Worm (Caenorhabditis elegans) whole organism, L4 larva: ENCODE measurements around the gene yju-2.

Experiments
- F10B5.3 ChIP-seq: sonication (generic microtip); optimal IDR thresholded peaks from 2 replicates; lab custom pipeline; 2016; ENCODE audit warnings: mild to moderate bottlenecking, missing genetic modification characterization, missing compliant biosample characterization
- F44E2.7 ChIP-seq: fragments of 200-800 bp; sonication (Bioruptor generic); IDR thresholded peaks from 2 replicates; pipeline ENCODE4 v2.1.2; 2022; ENCODE audit warnings: missing genetic modification characterization, missing compliant biosample characterization
- R02D3.7 ChIP-seq: fragments of 150-350 bp; sonication (generic microtip); optimal IDR thresholded peaks from 3 replicates; lab custom pipeline; 2014; ENCODE audit warnings: missing biosample characterization, missing genetic modification characterization
- T20F7.1 ChIP-seq: fragments of 200-800 bp; sonication (Bioruptor generic); optimal IDR thresholded peaks from 2 replicates; lab custom pipeline; 2018; ENCODE audit warnings: mild to moderate bottlenecking, missing genetic modification characterization, missing compliant biosample characterization
- aha-1 ChIP-seq: fragments of 150-350 bp; peaks from one replicate; lab custom pipeline; 2014; ENCODE audit warnings: missing biosample characterization, missing genetic modification characterization
- ama-1 ChIP-seq: fragments of 150-350 bp; optimal IDR thresholded peaks from 2 replicates; lab custom pipeline; 2014; ENCODE audit warnings: inconsistent platforms, mixed read lengths
- arid-1 ChIP-seq: fragments of 200-800 bp; sonication (Bioruptor generic); conservative IDR thresholded peaks from 2 replicates; pipeline ENCODE4 v1.3.6; 2022; ENCODE audit warnings: missing genetic modification reagents, missing genetic modification characterization, missing compliant biosample characterization
- attf-4 ChIP-seq: sonication (generic microtip); optimal IDR thresholded peaks from 3 replicates; lab custom pipeline; 2017; ENCODE audit warnings: missing biosample characterization, missing genetic modification characterization
- ceh-20 ChIP-seq: fragments of 200-800 bp; sonication (Bioruptor generic); IDR thresholded peaks from 2 replicates; pipeline ENCODE4 v1.3.6; 2022; ENCODE audit warnings: missing genetic modification reagents, missing genetic modification characterization, missing compliant biosample characterization
- ceh-44 ChIP-seq: fragments of 200-800 bp; sonication (Bioruptor generic); IDR thresholded peaks from 2 replicates; pipeline ENCODE4 v1.3.6; 2022; ENCODE audit warnings: missing genetic modification reagents, missing genetic modification characterization, missing compliant biosample characterization
- ceh-62 ChIP-seq: sonication (generic microtip); optimal IDR thresholded peaks from 2 replicates; lab custom pipeline; 2017; ENCODE audit warnings: missing biosample characterization, missing genetic modification characterization
- ces-1 ChIP-seq: fragments of 150-350 bp; sonication (generic microtip); optimal IDR thresholded peaks from 4 replicates; lab custom pipeline; 2014; ENCODE audit warnings: missing biosample characterization, missing genetic modification reagents, missing genetic modification characterization
- dmd-6 ChIP-seq: fragments of 200-800 bp; sonication (Bioruptor generic); IDR thresholded peaks from 2 replicates; pipeline ENCODE4 v1.3.6; 2022; ENCODE audit warnings: missing genetic modification reagents, missing genetic modification characterization, missing compliant biosample characterization
- dmd-9 ChIP-seq: fragments of 200-800 bp; sonication (Bioruptor generic); IDR thresholded peaks from 2 replicates; pipeline ENCODE4 v1.3.6; 2022; ENCODE audit warnings: missing genetic modification reagents, missing genetic modification characterization, missing compliant biosample characterization
- dpl-1 ChIP-seq: fragments of 150-350 bp; optimal IDR thresholded peaks from 2 replicates; lab custom pipeline; 2014; ENCODE audit warnings: missing biosample characterization, missing genetic modification reagents, missing genetic modification characterization
- dve-1 ChIP-seq: sonication (generic microtip); optimal IDR thresholded peaks from 2 replicates; lab custom pipeline; 2017; ENCODE audit warnings: antibody characterized with exemption, mild to moderate bottlenecking, missing genetic modification characterization, missing compliant biosample characterization; ENCODE audit not compliant: insufficient read depth
- egl-43 ChIP-seq: fragments of 200-800 bp; sonication (Bioruptor generic); IDR thresholded peaks from 2 replicates; pipeline ENCODE4 v1.3.6; 2022; ENCODE audit warnings: missing genetic modification reagents, missing genetic modification characterization, missing compliant biosample characterization
- fkh-10 ChIP-seq: fragments of 150-350 bp; optimal IDR thresholded peaks from 2 replicates; lab custom pipeline; 2014; ENCODE audit warnings: missing biosample characterization, missing genetic modification reagents, missing genetic modification characterization
- hlh-11 ChIP-seq: fragments of 200-800 bp; sonication (Bioruptor generic); optimal IDR thresholded peaks from 2 replicates; lab custom pipeline; 2018; ENCODE audit warnings: mild to moderate bottlenecking, missing genetic modification characterization, missing compliant biosample characterization
- jun-1 ChIP-seq: fragments of 150-350 bp; optimal IDR thresholded peaks from 2 replicates; lab custom pipeline; 2014; ENCODE audit warnings: missing biosample characterization, missing genetic modification reagents, missing genetic modification characterization
- lim-7 ChIP-seq: fragments of 200-800 bp; sonication (Bioruptor generic); IDR thresholded peaks from 2 replicates; pipeline ENCODE4 v1.3.6; 2022; ENCODE audit warnings: missing genetic modification characterization, missing compliant biosample characterization
- lin-1 ChIP-seq: fragments of 200-800 bp; sonication (Bioruptor generic); IDR thresholded peaks from 2 replicates; pipeline ENCODE4 v1.3.6; 2022; ENCODE audit warnings: missing genetic modification reagents, missing genetic modification characterization, missing compliant biosample characterization
- lin-15B ChIP-seq: fragments of 150-350 bp; sonication (generic microtip); optimal IDR thresholded peaks from 3 replicates; lab custom pipeline; 2014; ENCODE audit warnings: missing biosample characterization, missing genetic modification characterization
- lin-29 ChIP-seq: fragments of 200-800 bp; sonication (Bioruptor generic); IDR thresholded peaks from 2 replicates; pipeline ENCODE4 v1.3.6; 2022; ENCODE audit warnings: missing genetic modification reagents, missing genetic modification characterization, missing compliant biosample characterization
- mdl-1 ChIP-seq, 2 experiments: fragments of 150-350 bp in 1 of 2; sonication (generic microtip) in 1 of 2; optimal IDR thresholded peaks; 2 replicates each; lab custom pipeline; 2014 to 2017; ENCODE audit warnings: missing biosample characterization in 2 of 2, missing genetic modification characterization in 2 of 2
- mep-1 ChIP-seq: fragments of 150-350 bp; sonication (generic microtip); optimal IDR thresholded peaks from 3 replicates; lab custom pipeline; 2014; ENCODE audit warnings: missing biosample characterization, missing genetic modification characterization
- mes-2 ChIP-seq: sonication (generic microtip); optimal IDR thresholded peaks from 2 replicates; lab custom pipeline; 2016; ENCODE audit warnings: missing genotype, mild to moderate bottlenecking, missing genetic modification characterization, missing compliant biosample characterization; ENCODE audit not compliant: poor library complexity, severe bottlenecking
- nhr-10 ChIP-seq: fragments of 150-350 bp; optimal IDR thresholded peaks from 2 replicates; lab custom pipeline; 2014; ENCODE audit warnings: missing biosample characterization, missing genetic modification characterization
- nhr-25 ChIP-seq: sonication (generic microtip); optimal IDR thresholded peaks from 2 replicates; lab custom pipeline; 2017; ENCODE audit warnings: missing genetic modification characterization, mild to moderate bottlenecking, missing compliant biosample characterization, antibody characterized with exemption, moderate library complexity, borderline replicate concordance; ENCODE audit not compliant: insufficient read depth
- nhr-28 ChIP-seq: fragments of 150-350 bp; optimal IDR thresholded peaks from 2 replicates; lab custom pipeline; 2014; ENCODE audit warnings: missing biosample characterization, missing genetic modification characterization
- nhr-41 ChIP-seq: fragments of 200-800 bp; sonication (Bioruptor generic); IDR thresholded peaks from 2 replicates; pipeline ENCODE4 v1.3.6; 2022; ENCODE audit warnings: missing genetic modification reagents, missing genetic modification characterization, missing compliant biosample characterization
- nhr-42 ChIP-seq: fragments of 200-800 bp; sonication (Bioruptor generic); IDR thresholded peaks from 2 replicates; pipeline ENCODE4 v1.3.6; 2022; ENCODE audit warnings: missing genetic modification characterization, missing compliant biosample characterization
- nhr-6 ChIP-seq: fragments of 150-350 bp; optimal IDR thresholded peaks from 2 replicates; lab custom pipeline; 2014; ENCODE audit warnings: missing biosample characterization, missing genetic modification characterization
- php-3 ChIP-seq: fragments of 200-800 bp; sonication (Bioruptor generic); IDR thresholded peaks from 2 replicates; pipeline ENCODE4 v1.3.6; 2022; ENCODE audit warnings: missing genetic modification reagents, missing genetic modification characterization, missing compliant biosample characterization
- pqm-1 ChIP-seq: sonication (generic microtip); optimal IDR thresholded peaks from 2 replicates; lab custom pipeline; 2017; ENCODE audit warnings: missing biosample characterization, missing genetic modification characterization
- rbr-2 ChIP-seq: sonication (generic microtip); optimal IDR thresholded peaks from 2 replicates; lab custom pipeline; 2016; ENCODE audit warnings: missing genotype, missing genetic modification characterization, missing compliant biosample characterization
- saeg-2 ChIP-seq: fragments of 200-800 bp; sonication (Bioruptor generic); IDR thresholded peaks from 2 replicates; pipeline ENCODE4 v1.3.6; 2022; ENCODE audit warnings: missing genetic modification reagents, missing genetic modification characterization, missing compliant biosample characterization
- sdz-12 ChIP-seq: fragments of 200-800 bp; sonication (Bioruptor generic); optimal IDR thresholded peaks from 2 replicates; lab custom pipeline; 2018; ENCODE audit warnings: mild to moderate bottlenecking, missing genetic modification characterization, missing compliant biosample characterization
- set-16 ChIP-seq: fragments of 200-800 bp; sonication (Bioruptor generic); IDR thresholded peaks from 2 replicates; pipeline ENCODE4 v1.3.6; 2022; ENCODE audit warnings: missing genetic modification reagents, missing genetic modification characterization, missing compliant biosample characterization
- snpc-1.2 ChIP-seq: fragments of 200-800 bp; sonication (Bioruptor generic); IDR thresholded peaks from 2 replicates; pipeline ENCODE4 v1.3.6; 2022; ENCODE audit warnings: missing genetic modification reagents, missing genetic modification characterization, missing compliant biosample characterization
- snpc-4 ChIP-seq: fragments of 150-350 bp; optimal IDR thresholded peaks from 2 replicates; lab custom pipeline; 2014; ENCODE audit warnings: missing biosample characterization, missing genetic modification characterization
- tag-97 ChIP-seq: fragments of 200-800 bp; sonication (Bioruptor generic); IDR thresholded peaks from 2 replicates; pipeline ENCODE4 v1.3.6; 2022; ENCODE audit warnings: missing genetic modification characterization, missing compliant biosample characterization
- unc-130 ChIP-seq: sonication (generic microtip); optimal IDR thresholded peaks from 2 replicates; lab custom pipeline; 2016; ENCODE audit warnings: missing genetic modification reagents, missing genetic modification characterization, missing compliant biosample characterization
- unc-62 ChIP-seq, 3 experiments: fragments of 150-350 bp in 1 of 3; sonication (generic microtip); optimal IDR thresholded peaks in 2 of 3; peaks in 1 of 3; 1 replicate in 1 of 3; 2 replicates in 2 of 3; lab custom pipeline; 2014 to 2017; ENCODE audit warnings: missing biosample characterization in 3 of 3, missing genetic modification characterization in 3 of 3, missing genetic modification reagents in 3 of 3, missing genotype in 1 of 3
- vab-7 ChIP-seq: fragments of 200-800 bp; sonication (Bioruptor generic); IDR thresholded peaks from 2 replicates; pipeline ENCODE4 v1.3.6; 2022; ENCODE audit warnings: missing genetic modification reagents, missing genetic modification characterization, missing compliant biosample characterization
- zfp-2 ChIP-seq: sonication (generic microtip); optimal IDR thresholded peaks from 2 replicates; lab custom pipeline; 2016; ENCODE audit warnings: mild to moderate bottlenecking, missing genetic modification characterization, missing compliant biosample characterization
- zip-2 ChIP-seq: fragments of 150-350 bp; optimal IDR thresholded peaks from 2 replicates; lab custom pipeline; 2014; ENCODE audit warnings: missing biosample characterization, missing genetic modification characterization
- ztf-7 ChIP-seq: fragments of 150-350 bp; optimal IDR thresholded peaks from 2 replicates; lab custom pipeline; 2014; ENCODE audit warnings: missing biosample characterization, missing genetic modification characterization

yju-2 gene

DNA sequence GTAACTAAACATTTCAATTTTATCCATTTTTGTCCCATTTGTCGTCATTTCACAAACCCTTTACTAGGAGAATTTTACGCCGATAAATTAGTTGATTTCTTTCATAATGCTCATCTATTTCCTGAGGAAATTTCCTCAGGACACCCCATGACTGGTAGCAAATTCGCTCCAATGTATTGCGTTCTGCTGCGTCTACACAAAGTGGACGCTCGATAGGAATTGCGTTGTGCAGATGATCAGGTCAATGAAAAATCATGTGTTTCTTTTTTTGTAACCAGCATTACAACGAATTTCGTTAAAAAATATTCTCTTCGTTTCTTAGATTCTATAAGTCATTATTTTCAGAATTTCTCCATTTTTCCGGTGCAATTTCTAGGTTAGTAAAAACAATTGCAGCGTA lies 2.3 kb upstream of the yju-2 start, which contains the start of gene epg-4 (continued):
- peak; percentile 61 for TF ChIP-seq T20F7.1 (GFP tag; lab: Kevin White, UChicago)
- 0 out of 2 replicates have a peak, but pooled peaks have one; percentile 3 for TF ChIP-seq lim-7 (GFP tag; lab: Robert Waterston, UW)
- no peak for TF ChIP-seq zip-2 (tag; lab: Kevin White, UChicago)
- no peak for TF ChIP-seq ceh-44 (GFP tag; lab: Robert Waterston, UW)
- no peak for TF ChIP-seq R02D3.7 (tag; lab: Kevin White, UChicago)
- TF ChIP-seq nhr-10 (tag; lab: Kevin White, UChicago) = no peak
- TF ChIP-seq ceh-62 (tag; lab: Kevin White, UChicago) = no peak
- 0 out of 2 replicates have a peak, but pooled peaks have one; percentile 5 for TF ChIP-seq arid-1 (GFP tag; lab: Robert Waterston, UW)
- no peak for TF ChIP-seq nhr-25
- no peak for TF ChIP-seq tag-97
- TF ChIP-seq fkh-10 (GFP tag; lab: Kevin White, UChicago) = no peak
- TF ChIP-seq dpl-1 (GFP tag; lab: Kevin White, UChicago) = peak; percentile 41
- no peak for TF ChIP-seq jun-1 (tag; lab: Kevin White, UChicago)
- peak; percentile 33 for TF ChIP-seq zfp-2 (tag; lab: Kevin White, UChicago)
- TF ChIP-seq unc-62 (GFP tag; optimal IDR thresholded peaks at IDR 0.05 in 1 of 2; lab: Kevin White, UChicago) = no peak
- TF ChIP-seq unc-62 (tag; optimal IDR thresholded peaks at IDR 0.05; lab: Kevin White, UChicago) = no peak
- TF ChIP-seq ama-1 = peak; percentile 76
- no peak for TF ChIP-seq lin-29 (GFP tag; lab: Robert Waterston, UW)
- TF ChIP-seq ztf-7 (tag; lab: Kevin White, UChicago) = no peak
- TF ChIP-seq rbr-2 = no peak
- no peak for TF ChIP-seq attf-4
- TF ChIP-seq egl-43 = no peak
- TF ChIP-seq ces-1 (GFP tag; lab: Kevin White, UChicago) = no peak
- TF ChIP-seq F10B5.3 = no peak
- TF ChIP-seq unc-130 (GFP tag; lab: Kevin White, UChicago) = no peak
- TF ChIP-seq mdl-1 (tag; optimal IDR thresholded peaks at IDR 0.05; lab: Kevin White, UChicago) = no peak

DNA sequence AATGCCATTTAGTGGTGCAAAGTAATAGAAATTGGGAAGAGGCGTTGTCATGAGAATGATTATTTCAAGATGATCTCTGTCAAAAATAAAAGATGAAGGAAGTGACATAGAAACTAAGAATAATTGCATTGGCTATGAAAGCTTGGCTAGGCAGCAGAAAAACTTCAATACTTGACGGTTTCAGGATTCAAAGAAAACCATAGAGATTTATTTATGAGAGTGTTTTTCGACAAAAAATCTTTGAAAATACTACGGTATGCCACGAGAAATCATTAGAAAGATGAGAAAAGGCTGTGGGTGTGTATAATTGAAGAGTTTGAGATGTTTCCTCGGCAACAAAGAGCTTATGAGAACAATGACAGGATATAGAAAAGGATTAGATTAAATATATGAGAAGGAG lies 1.3 kb downstream of the yju-2 start, which contains the start of gene F37C12.14:
Gene F37C12.14 (minus strand): TSS at position 101 of the 400 bp plus-strand sequence.
- TF ChIP-seq mep-1 = no peak
- no peak for TF ChIP-seq lim-7 (GFP tag; lab: Robert Waterston, UW)
- TF ChIP-seq sdz-12 (GFP tag; lab: Kevin White, UChicago) = no peak
- no peak for TF ChIP-seq rbr-2
- no peak for TF ChIP-seq ztf-7 (tag; lab: Kevin White, UChicago)
- no peak for TF ChIP-seq lin-1 (GFP tag; lab: Robert Waterston, UW)
- no peak for TF ChIP-seq ceh-44 (GFP tag; lab: Robert Waterston, UW)
- TF ChIP-seq ceh-20 = no peak
- no peak for TF ChIP-seq snpc-4 (tag; lab: Kevin White, UChicago)
- no peak for TF ChIP-seq aha-1 (tag; lab: Kevin White, UChicago)
- TF ChIP-seq nhr-42 (GFP tag; lab: Robert Waterston, UW) = no peak
- TF ChIP-seq snpc-1.2 (GFP tag; lab: Robert Waterston, UW) = no peak
- no peak for TF ChIP-seq lin-15B (tag; lab: Kevin White, UChicago)
- TF ChIP-seq php-3 (GFP tag; lab: Robert Waterston, UW) = no peak
- no peak for TF ChIP-seq saeg-2 (GFP tag; lab: Robert Waterston, UW)

DNA sequence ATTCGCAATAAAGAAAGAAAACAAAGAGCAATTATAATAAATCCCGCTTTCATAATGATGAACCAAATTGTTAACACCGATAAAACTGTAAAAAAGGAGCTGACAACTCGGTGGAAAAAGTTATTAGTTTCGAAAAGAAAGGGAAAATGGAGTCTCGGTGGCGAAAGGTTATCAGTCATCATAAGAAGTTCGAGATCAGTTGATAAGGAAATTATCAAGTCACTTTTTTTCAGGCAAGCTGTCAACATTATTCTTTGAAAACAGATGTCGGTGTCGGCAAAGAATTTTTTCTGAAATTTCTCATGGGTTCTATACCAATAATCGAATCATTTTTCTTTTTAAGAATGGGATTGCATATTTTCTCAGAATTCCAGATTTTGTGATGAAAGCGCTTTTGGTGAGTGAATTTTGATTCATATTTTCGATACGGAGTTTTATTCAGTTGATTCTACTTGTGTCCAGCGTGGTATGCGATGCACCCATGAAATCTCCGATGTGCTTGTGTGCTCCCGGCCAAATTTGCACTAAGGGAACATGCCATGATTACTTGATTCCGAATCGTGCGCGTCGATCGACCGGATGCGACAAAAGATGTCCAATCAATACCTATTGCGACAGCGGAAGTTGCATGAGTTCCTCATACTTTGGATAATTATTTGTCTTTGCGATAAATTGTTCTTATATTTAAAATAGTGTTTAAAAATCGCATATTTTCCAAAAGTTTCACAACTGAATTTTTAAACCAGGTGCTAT lies 4.3 kb downstream of the yju-2 start, which contains the start of the genes F37C12.21 and F37C12.10:
Gene F37C12.21 (plus strand): TSS at position 58 of the 753 bp plus-strand sequence.
Gene F37C12.10 (minus strand): TSS at position 85 of the 753 bp plus-strand sequence.
- TF ChIP-seq mes-2 (peak; percentile 42), dve-1 (peak; percentile 50), F44E2.7 (GFP tag; lab: Robert Waterston, UW) (no peak), dmd-9 (no peak), nhr-41 (GFP tag; lab: Robert Waterston, UW) (peak; percentile 57; the same call in 1 of the 2 replicates), hlh-11 (peak; percentile 67), pqm-1 (tag; lab: Kevin White, UChicago) (peak; percentile 43), unc-130 (GFP tag; lab: Kevin White, UChicago) (no peak), dmd-6 (peak; percentile 43), nhr-6 (tag; lab: Kevin White, UChicago) (no peak), nhr-28 (tag; lab: Kevin White, UChicago) (peak; percentile 62), set-16 (no peak), vab-7 (GFP tag; lab: Robert Waterston, UW) (no peak), zfp-2 (tag; lab: Kevin White, UChicago) (no peak)
